In the genomic region with DNA sequence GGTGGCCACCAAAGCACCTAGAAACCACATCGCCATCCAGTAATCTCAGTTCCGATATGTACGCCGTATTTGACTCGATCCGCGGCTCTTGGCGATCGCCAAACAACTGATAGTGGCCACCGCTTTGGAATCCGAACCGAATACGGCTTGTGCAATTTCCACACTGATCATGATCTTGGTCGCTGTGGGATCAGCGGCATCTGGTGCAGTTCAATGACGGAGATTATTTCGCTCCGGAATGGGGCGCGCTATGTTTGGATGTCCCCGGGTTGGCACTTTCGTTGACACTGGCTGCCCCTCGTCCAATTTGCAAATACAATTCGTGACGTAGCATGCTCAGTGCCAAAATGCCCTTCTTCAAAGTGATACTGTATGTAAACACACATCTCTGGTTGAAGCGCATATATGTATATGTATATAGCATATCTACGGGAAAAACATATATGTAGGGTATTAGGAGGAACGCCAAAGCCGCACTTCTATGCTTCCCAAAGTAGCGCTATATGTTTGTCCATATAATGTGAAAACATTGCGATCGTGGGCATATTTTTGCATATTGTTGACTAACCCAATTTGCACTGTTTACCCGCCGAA, we compare ENCODE assay signal across 4 fruit fly cellular contexts.
TF ChIP-seq lines count a peak whose summit lies in the region.

Gene Adgf-D (minus strand): TSS at position 111 of the 594 bp plus-strand sequence.

- no peak for TF ChIP-seq CTCF in whole organism, embryonic (GFP tag; optimal IDR thresholded peaks at IDR 0.05; lab: Kevin White, UChicago)

TF ChIP-seq in whole organism, adult, 20 proteins besides CTCF, POLR2A, EP300 and RAD21:
- TF ChIP-seq cic (GFP tag; optimal IDR thresholded peaks at IDR 0.05; lab: Kevin White, UChicago) (peak; percentile 52), Clk (GFP tag; optimal IDR thresholded peaks at IDR 0.05; lab: Kevin White, UChicago) (no peak), CG7101 (tag; optimal IDR thresholded peaks at IDR 0.05; lab: Kevin White, UChicago) (no peak), tj (GFP tag; optimal IDR thresholded peaks at IDR 0.05; lab: Kevin White, UChicago) (no peak)

TF ChIP-seq in whole organism, embryonic, 481 proteins besides CTCF, POLR2A, EP300 and RAD21:
- TF ChIP-seq Nf-YC (tag; optimal IDR thresholded peaks at IDR 0.05; lab: Kevin White, UChicago), result no peak
- no peak for TF ChIP-seq Blimp-1 (GFP tag; optimal IDR thresholded peaks at IDR 0.05; lab: Kevin White, UChicago)
- TF ChIP-seq sens (GFP tag; lab: Kevin White, UChicago), result peak; percentile 69
- TF ChIP-seq CG10274 (GFP tag; optimal IDR thresholded peaks at IDR 0.05; lab: Kevin White, UChicago), result peak; percentile 90
- TF ChIP-seq gsb (GFP tag; IDR thresholded peaks at IDR 0.05; lab: Robert Waterston, UW), result 0 out of 2 replicates have a peak, but pooled peaks have one; percentile 16
- TF ChIP-seq NFAT (GFP tag; IDR thresholded peaks at IDR 0.05; lab: Robert Waterston, UW), result 0 out of 2 replicates have a peak, but pooled peaks have one; percentile 17
- TF ChIP-seq dysf (GFP tag; IDR thresholded peaks at IDR 0.05; lab: Robert Waterston, UW), result 0 out of 3 replicates have a peak, but pooled peaks have one; percentile 21
- no peak for TF ChIP-seq CG3726 (GFP tag; IDR thresholded peaks at IDR 0.05; lab: Robert Waterston, UW)
- no peak for TF ChIP-seq B-H1 (GFP tag; IDR thresholded peaks at IDR 0.05; lab: Robert Waterston, UW)
- peak; percentile 10 for TF ChIP-seq Med (GFP tag; lab: Kevin White, UChicago)
- no peak for TF ChIP-seq CG3163 (GFP tag; optimal IDR thresholded peaks at IDR 0.05; lab: Kevin White, UChicago)
- peak; percentile 26; the same call in 1 of the 2 replicates for TF ChIP-seq Rfx (GFP tag; IDR thresholded peaks at IDR 0.05; lab: Robert Waterston, UW)
- TF ChIP-seq prd (optimal IDR thresholded peaks at IDR 0.05; lab: Kevin White, UChicago), result no peak
- peak; percentile 34; the same call in 1 of the 3 replicates for TF ChIP-seq prd (GFP tag; IDR thresholded peaks at IDR 0.05; lab: Robert Waterston, UW)
- peak; percentile 92 for TF ChIP-seq Ets65A (GFP tag; lab: Kevin White, UChicago)
- TF ChIP-seq CG11247 (GFP tag; IDR thresholded peaks at IDR 0.05; lab: Robert Waterston, UW), result no peak
- TF ChIP-seq chinmo (GFP tag; IDR thresholded peaks at IDR 0.05; lab: Robert Waterston, UW; ENCODE audit: partially characterized antibody), result 0 out of 4 replicates have a peak, but pooled peaks have one; percentile 48
- peak; percentile 65 for TF ChIP-seq CG34376 (GFP tag; optimal IDR thresholded peaks at IDR 0.05; lab: Kevin White, UChicago)
- TF ChIP-seq CG2202 (tag; optimal IDR thresholded peaks at IDR 0.05; lab: Kevin White, UChicago), result no peak
- TF ChIP-seq CG11456 (GFP tag; IDR thresholded peaks at IDR 0.05; lab: Robert Waterston, UW), result 0 out of 3 replicates have a peak, but pooled peaks have one; percentile 34

TF ChIP-seq in whole organism, prepupa, 60 proteins besides CTCF, POLR2A, EP300 and RAD21:
- TF ChIP-seq fd85E (GFP tag; optimal IDR thresholded peaks at IDR 0.05; lab: Kevin White, UChicago) (no peak), svp (GFP tag; lab: Kevin White, UChicago) (peak; percentile 91), CG6163 (GFP tag; IDR thresholded peaks at IDR 0.05; lab: Robert Waterston, UW) (0 out of 3 replicates have a peak, but pooled peaks have one; percentile 19)

TF ChIP-seq in whole organism, wandering third instar larva, 38 proteins besides CTCF, POLR2A, EP300 and RAD21:
- TF ChIP-seq Rel (GFP tag; optimal IDR thresholded peaks at IDR 0.05; lab: Kevin White, UChicago) (no peak), Rel (tag; optimal IDR thresholded peaks at IDR 0.05; lab: Kevin White, UChicago) (peak; percentile 55), N (GFP tag; optimal IDR thresholded peaks at IDR 0.05; lab: Kevin White, UChicago) (no peak)
TF ChIP-seq in whole organism, wandering third instar larva: peak in this region for 1.
